Worm (Caenorhabditis elegans) whole organism, young adult: ENCODE measurements around the gene zip-3.

Experiments
- Y56A3A.18 ChIP-seq: fragments of 200-800 bp; sonication (Bioruptor generic); IDR thresholded peaks from 2 replicates; pipeline ENCODE4 v1.3.6; 2022; ENCODE audit warnings: missing genetic modification reagents, missing genetic modification characterization, missing compliant biosample characterization
- Y67H2A.10 ChIP-seq: fragments of 200-800 bp; sonication (Bioruptor generic); conservative IDR thresholded peaks from 2 replicates; pipeline ENCODE4 v1.3.6; 2022; ENCODE audit warnings: missing genetic modification reagents, missing genetic modification characterization, missing compliant biosample characterization
- ama-1 ChIP-seq, 3 experiments: fragments of 150-350 bp in 1 of 3; sonication (generic microtip) in 2 of 3; optimal IDR thresholded peaks; 2 replicates each; lab custom pipeline; 2014 to 2018; ENCODE audit warnings: missing biosample characterization in 2 of 3, missing genetic modification characterization in 2 of 3, missing genetic modification reagents in 2 of 3
- attf-6 ChIP-seq: fragments of 200-800 bp; sonication (Bioruptor generic); IDR thresholded peaks from 2 replicates; pipeline ENCODE4 v1.3.6; 2022; ENCODE audit warnings: missing genetic modification reagents, missing genetic modification characterization, missing compliant biosample characterization
- hmg-1.2 ChIP-seq: fragments of 200-800 bp; sonication (Bioruptor generic); IDR thresholded peaks from 2 replicates; pipeline ENCODE4 v1.3.6; 2022; ENCODE audit warnings: missing genetic modification reagents, missing genetic modification characterization, missing compliant biosample characterization
- hrde-1 ChIP-seq: sonication (generic microtip); optimal IDR thresholded peaks from 2 replicates; lab custom pipeline; 2016; ENCODE audit warnings: missing genetic modification characterization, mild to moderate bottlenecking, missing compliant biosample characterization, moderate library complexity, missing genotype, missing genetic modification reagents, borderline replicate concordance
- mcd-1 ChIP-seq: fragments of 200-800 bp; sonication (Bioruptor generic); IDR thresholded peaks from 2 replicates; pipeline ENCODE4 v1.3.6; 2022; ENCODE audit warnings: missing genetic modification reagents, missing genetic modification characterization, missing compliant biosample characterization
- rcor-1 ChIP-seq: fragments of 200-800 bp; sonication (Bioruptor generic); IDR thresholded peaks from 2 replicates; pipeline ENCODE4 v1.3.6; 2022; ENCODE audit warnings: missing genetic modification reagents, missing genetic modification characterization, missing compliant biosample characterization
- snpc-1.1 ChIP-seq: sonication (generic microtip); optimal IDR thresholded peaks from 2 replicates; lab custom pipeline; 2017; ENCODE audit warnings: missing genetic modification characterization, mild to moderate bottlenecking, missing compliant biosample characterization, antibody characterized with exemption, moderate library complexity, missing genotype, missing genetic modification reagents; ENCODE audit not compliant: insufficient read depth
- tlf-1 ChIP-seq: fragments of 200-800 bp; sonication (Bioruptor generic); optimal IDR thresholded peaks from 2 replicates; lab custom pipeline; 2018; ENCODE audit warnings: mild to moderate bottlenecking, missing genetic modification characterization, missing compliant biosample characterization
- xnd-1 ChIP-seq: sonication (generic microtip); optimal IDR thresholded peaks from 2 replicates; lab custom pipeline; 2016; ENCODE audit warnings: missing genotype, missing genetic modification reagents, missing genetic modification characterization, missing compliant biosample characterization
- ztf-22 ChIP-seq: fragments of 200-800 bp; sonication (Bioruptor generic); optimal IDR thresholded peaks from 2 replicates; lab custom pipeline; 2018; ENCODE audit warnings: mild to moderate bottlenecking, missing genetic modification characterization, moderate library complexity, missing compliant biosample characterization
- ztf-28 ChIP-seq: fragments of 200-800 bp; sonication (Bioruptor generic); IDR thresholded peaks from 2 replicates; pipeline ENCODE4 v1.3.6; 2022; ENCODE audit warnings: missing genetic modification reagents, missing genetic modification characterization, missing compliant biosample characterization

- no peak for TF ChIP-seq snpc-1.1 (tag; lab: Kevin White, UChicago)
- no peak for TF ChIP-seq ama-1 (optimal IDR thresholded peaks at IDR 0.05; lab: Kevin White, UChicago)
- no peak for TF ChIP-seq ama-1 (GFP tag; optimal IDR thresholded peaks at IDR 0.05; lab: Kevin White, UChicago)
- TF ChIP-seq Y56A3A.18: no peak
- TF ChIP-seq ztf-22 (GFP tag; lab: Kevin White, UChicago): no peak
- TF ChIP-seq Y67H2A.10: no peak
- no peak for TF ChIP-seq tlf-1 (GFP tag; lab: Kevin White, UChicago)
- TF ChIP-seq ztf-28 (GFP tag; lab: Robert Waterston, UW): no peak
- no peak for TF ChIP-seq attf-6 (GFP tag; lab: Robert Waterston, UW)
- TF ChIP-seq rcor-1 (GFP tag; lab: Robert Waterston, UW): no peak
- no peak for TF ChIP-seq hrde-1 (tag; lab: Kevin White, UChicago)
- no peak for TF ChIP-seq mcd-1 (GFP tag; lab: Robert Waterston, UW)
- TF ChIP-seq xnd-1 (tag; lab: Kevin White, UChicago): no peak
- TF ChIP-seq hmg-1.2 (GFP tag; lab: Robert Waterston, UW): no peak
Measured at ce11 chrII:13973514-13973913, 16.3 kb upstream of the zip-3 start, which contains the start of gene Y39G8B.1.
